Fruit fly (Drosophila melanogaster) whole organism, embryonic: Measurements from ENCODE around the gene Taf6.

ENCODE experiments used
- Antp ChIP-seq: fragments of 200-800 bp; sonication (Bioruptor generic); optimal IDR thresholded peaks from 3 replicates; lab custom pipeline; 2016; ENCODE audit warnings: missing biosample characterization, missing genetic modification characterization
- Awh ChIP-seq: fragments of 200-800 bp; sonication (Bioruptor generic); IDR thresholded peaks from 2 replicates; pipeline ENCODE4, ENCODE4 v1.3.6; 2022; ENCODE audit warnings: missing biosample characterization, missing genetic modification characterization
- B-H2 ChIP-seq: fragments of 200-800 bp; sonication (Bioruptor generic); optimal IDR thresholded peaks from 2 replicates; lab custom pipeline; 2018; ENCODE audit warnings: missing biosample characterization, mild to moderate bottlenecking, missing genetic modification characterization
- CG11504 ChIP-seq: fragments of 200-800 bp; sonication (Bioruptor generic); optimal IDR thresholded peaks from 3 replicates; lab custom pipeline; 2019; ENCODE audit warnings: missing biosample characterization, mild to moderate bottlenecking, missing genetic modification characterization, moderate library complexity
- CG12299 ChIP-seq: fragments of 200-800 bp; sonication (Bioruptor generic); optimal IDR thresholded peaks from 2 replicates; lab custom pipeline; 2018; ENCODE audit warnings: missing biosample characterization, mild to moderate bottlenecking, missing genetic modification characterization
- CG1529 ChIP-seq: fragments of 200-800 bp; sonication (Bioruptor generic); optimal IDR thresholded peaks from 3 replicates; lab custom pipeline; 2018; ENCODE audit warnings: missing biosample characterization, missing genetic modification characterization
- CG15514 ChIP-seq: fragments of 200-800 bp; sonication (Bioruptor generic); optimal IDR thresholded peaks from 3 replicates; lab custom pipeline; 2017; ENCODE audit warnings: missing biosample characterization, missing genetic modification characterization, mild to moderate bottlenecking, moderate library complexity, missing genetic modification reagents
- CG16813 ChIP-seq: fragments of 200-800 bp; sonication (Bioruptor generic); IDR thresholded peaks from 3 replicates; pipeline ENCODE4 v1.3.6; 2022; ENCODE audit warnings: missing biosample characterization, missing genetic modification characterization; ENCODE audit not compliant: partially characterized antibody
- CG16863 ChIP-seq: fragments of 200-800 bp; sonication (Bioruptor generic); optimal IDR thresholded peaks from 3 replicates; lab custom pipeline; 2016; ENCODE audit warnings: missing biosample characterization, missing genetic modification characterization
- CG17385 ChIP-seq: fragments of 200-800 bp; sonication (Bioruptor generic); optimal IDR thresholded peaks from 3 replicates; lab custom pipeline; 2018; ENCODE audit warnings: missing biosample characterization, mild to moderate bottlenecking, missing genetic modification characterization
- CG17829 ChIP-seq: fragments of 200-800 bp; optimal IDR thresholded peaks from 2 replicates; lab custom pipeline; 2019; ENCODE audit warnings: missing biosample characterization, mild to moderate bottlenecking, missing genetic modification characterization, moderate library complexity
- CG18262 ChIP-seq: fragments of 200-800 bp; optimal IDR thresholded peaks from 3 replicates; lab custom pipeline; 2019; ENCODE audit warnings: missing biosample characterization, mild to moderate bottlenecking, missing genetic modification characterization, moderate library complexity
- CG2712 ChIP-seq: fragments of 200-800 bp; optimal IDR thresholded peaks from 3 replicates; lab custom pipeline; 2019; ENCODE audit warnings: missing biosample characterization, mild to moderate bottlenecking, missing genetic modification characterization, moderate library complexity
- CG3065 ChIP-seq: fragments of 200-800 bp; sonication (Bioruptor generic); optimal IDR thresholded peaks from 2 replicates; lab custom pipeline; 2016; ENCODE audit warnings: missing biosample characterization, missing genetic modification characterization
- CG4424 ChIP-seq: fragments of 200-800 bp; sonication (Bioruptor generic); optimal IDR thresholded peaks from 3 replicates; lab custom pipeline; 2016; ENCODE audit warnings: missing biosample characterization, missing genetic modification characterization
- CG6683 ChIP-seq: fragments of 200-800 bp; sonication (Bioruptor generic); optimal IDR thresholded peaks from 2 replicates; lab custom pipeline; 2017; ENCODE audit warnings: missing biosample characterization, mild to moderate bottlenecking, missing genetic modification characterization, missing genetic modification reagents
- CG7839 ChIP-seq: fragments of 200-800 bp; sonication (Bioruptor generic); optimal IDR thresholded peaks from 3 replicates; lab custom pipeline; 2018; ENCODE audit warnings: missing biosample characterization, mild to moderate bottlenecking, missing genetic modification characterization, moderate library complexity
- CG8089 ChIP-seq: fragments of 200-800 bp; sonication (Bioruptor generic); optimal IDR thresholded peaks from 3 replicates; lab custom pipeline; 2016; ENCODE audit warnings: missing biosample characterization, missing genetic modification characterization
- CG8281 ChIP-seq: fragments of 200-800 bp; sonication (Bioruptor generic); optimal IDR thresholded peaks from 2 replicates; lab custom pipeline; 2018; ENCODE audit warnings: missing biosample characterization, mild to moderate bottlenecking, missing genetic modification characterization, moderate library complexity
- CG8388 ChIP-seq: fragments of 200-800 bp; sonication (Bioruptor generic); optimal IDR thresholded peaks from 2 replicates; lab custom pipeline; 2019; ENCODE audit warnings: missing biosample characterization, mild to moderate bottlenecking, missing genetic modification characterization, moderate library complexity
- CG8924 ChIP-seq: fragments of 200-800 bp; optimal IDR thresholded peaks from 3 replicates; lab custom pipeline; 2019; ENCODE audit warnings: missing biosample characterization, mild to moderate bottlenecking, missing genetic modification characterization, moderate library complexity
- CG9215 ChIP-seq: fragments of 200-800 bp; sonication (Bioruptor generic); IDR thresholded peaks from 2 replicates; pipeline ENCODE4 v1.3.6; 2022; ENCODE audit warnings: missing biosample characterization, missing genetic modification characterization
- CG9932 ChIP-seq: fragments of 200-800 bp; sonication (Bioruptor generic); IDR thresholded peaks from 2 replicates; pipeline ENCODE4 v1.3.6; 2022; ENCODE audit warnings: missing biosample characterization, missing genetic modification characterization
- Camta ChIP-seq: fragments of 200-800 bp; sonication (Bioruptor generic); optimal IDR thresholded peaks from 2 replicates; lab custom pipeline; 2016; ENCODE audit warnings: missing biosample characterization, missing genetic modification characterization
- Chrac-16 ChIP-seq: fragments of 200-800 bp; sonication (Bioruptor generic); optimal IDR thresholded peaks from 3 replicates; lab custom pipeline; 2016; ENCODE audit warnings: missing biosample characterization, missing genetic modification characterization
- CrebB ChIP-seq: fragments of 200-800 bp; sonication (Bioruptor generic); optimal IDR thresholded peaks from 3 replicates; lab custom pipeline; 2018; ENCODE audit warnings: missing biosample characterization, mild to moderate bottlenecking, missing genetic modification characterization
- D19A ChIP-seq: fragments of 200-800 bp; optimal IDR thresholded peaks from 3 replicates; lab custom pipeline; 2019; ENCODE audit warnings: missing biosample characterization, mild to moderate bottlenecking, missing genetic modification characterization, moderate library complexity
- Dfd ChIP-seq, 2 experiments: fragments of >200 bp; optimal IDR thresholded peaks; 2 replicates each; lab custom pipeline; 2017; ENCODE audit warnings: missing biosample characterization in 2 of 2, missing genetic modification characterization in 2 of 2
- Hmx ChIP-seq: fragments of 200-800 bp; sonication (Bioruptor generic); optimal IDR thresholded peaks from 2 replicates; lab custom pipeline; 2016; ENCODE audit warnings: missing biosample characterization, missing genetic modification characterization
- Lpt ChIP-seq: fragments of >200 bp; optimal IDR thresholded peaks from 2 replicates; lab custom pipeline; 2018; ENCODE audit warnings: missing biosample characterization, missing genetic modification characterization
- Myb ChIP-seq: fragments of 200-800 bp; sonication (Bioruptor generic); optimal IDR thresholded peaks from 2 replicates; lab custom pipeline; 2016; ENCODE audit warnings: missing biosample characterization, missing genetic modification characterization
- Nf-YC ChIP-seq: fragments of 200-800 bp; optimal IDR thresholded peaks from 3 replicates; lab custom pipeline; 2019; ENCODE audit warnings: missing biosample characterization, mild to moderate bottlenecking, missing genetic modification characterization, moderate library complexity
- PHDP ChIP-seq: fragments of 200-800 bp; sonication (Bioruptor generic); optimal IDR thresholded peaks from 3 replicates; lab custom pipeline; 2018; ENCODE audit warnings: missing biosample characterization, mild to moderate bottlenecking, missing genetic modification characterization, moderate library complexity
- Usf ChIP-seq: fragments of 200-800 bp; sonication (Bioruptor generic); optimal IDR thresholded peaks from 2 replicates; lab custom pipeline; 2017; ENCODE audit warnings: missing genotype, missing biosample characterization, missing genetic modification characterization
- al ChIP-seq: fragments of 200-800 bp; sonication (Bioruptor generic); IDR thresholded peaks from 2 replicates; pipeline ENCODE4 v1.3.6; 2022; ENCODE audit warnings: missing biosample characterization, missing genetic modification characterization
- bbx ChIP-seq: fragments of 200-800 bp; sonication (Bioruptor generic); IDR thresholded peaks from 2 replicates; pipeline ENCODE4 v1.3.6; 2022; ENCODE audit warnings: missing biosample characterization, missing genetic modification characterization; ENCODE audit not compliant: partially characterized antibody
- caup ChIP-seq: fragments of 200-800 bp; sonication (Bioruptor generic); optimal IDR thresholded peaks from 3 replicates; lab custom pipeline; 2017; ENCODE audit warnings: missing biosample characterization, mild to moderate bottlenecking, missing genetic modification characterization, moderate library complexity; ENCODE audit not compliant: severe bottlenecking
- cg ChIP-seq: fragments of 200-800 bp; sonication (Bioruptor generic); optimal IDR thresholded peaks from 3 replicates; lab custom pipeline; 2019; ENCODE audit warnings: missing biosample characterization, mild to moderate bottlenecking, missing genetic modification characterization, moderate library complexity
- ci ChIP-seq: fragments of 200-800 bp; sonication (Bioruptor generic); IDR thresholded peaks from 3 replicates; pipeline ENCODE4 v1.3.6; 2022; ENCODE audit warnings: missing biosample characterization, missing genetic modification characterization
- croc ChIP-seq: fragments of 200-800 bp; sonication (Bioruptor generic); conservative IDR thresholded peaks from 3 replicates; pipeline ENCODE4 v1.3.6; 2022; ENCODE audit warnings: missing biosample characterization, missing genetic modification characterization
- dm ChIP-seq: fragments of 200-800 bp; sonication (Bioruptor generic); optimal IDR thresholded peaks from 3 replicates; lab custom pipeline; 2016; ENCODE audit warnings: missing biosample characterization, missing genetic modification characterization
- gro ChIP-seq: fragments of 200-800 bp; sonication (Bioruptor generic); optimal IDR thresholded peaks from 2 replicates; lab custom pipeline; 2016; ENCODE audit warnings: missing biosample characterization, missing genetic modification characterization
- lbe ChIP-seq: fragments of 200-800 bp; sonication (Bioruptor generic); optimal IDR thresholded peaks from 2 replicates; lab custom pipeline; 2016; ENCODE audit warnings: missing biosample characterization, mild to moderate bottlenecking, missing genetic modification characterization
- org-1 ChIP-seq: fragments of 200-800 bp; sonication (Bioruptor generic); optimal IDR thresholded peaks from 2 replicates; lab custom pipeline; 2017; ENCODE audit warnings: missing biosample characterization, missing genetic modification characterization
- pros ChIP-seq: fragments of 200-800 bp; sonication (Bioruptor generic); optimal IDR thresholded peaks from 3 replicates; lab custom pipeline; 2019; ENCODE audit warnings: missing biosample characterization, mild to moderate bottlenecking, missing genetic modification characterization, moderate library complexity
- psq ChIP-seq: fragments of 200-800 bp; sonication (Bioruptor generic); optimal IDR thresholded peaks from 2 replicates; lab custom pipeline; 2017; ENCODE audit warnings: missing biosample characterization, missing genetic modification characterization
- scrt ChIP-seq: fragments of 200-800 bp; sonication (Bioruptor generic); optimal IDR thresholded peaks from 2 replicates; lab custom pipeline; 2018; ENCODE audit warnings: missing biosample characterization, mild to moderate bottlenecking, missing genetic modification characterization, moderate library complexity
- sqz ChIP-seq: fragments of 200-800 bp; sonication (Bioruptor generic); optimal IDR thresholded peaks from 3 replicates; lab custom pipeline; 2018; ENCODE audit warnings: missing biosample characterization, mild to moderate bottlenecking, missing genetic modification characterization
- sug ChIP-seq: fragments of 200-800 bp; optimal IDR thresholded peaks from 2 replicates; lab custom pipeline; 2019; ENCODE audit warnings: missing biosample characterization, mild to moderate bottlenecking, missing genetic modification characterization, moderate library complexity
- tap ChIP-seq: fragments of 200-800 bp; optimal IDR thresholded peaks from 3 replicates; lab custom pipeline; 2019; ENCODE audit warnings: missing biosample characterization, mild to moderate bottlenecking, missing genetic modification characterization, moderate library complexity
- unpg ChIP-seq: fragments of 200-800 bp; sonication (Bioruptor generic); optimal IDR thresholded peaks from 3 replicates; lab custom pipeline; 2018; ENCODE audit warnings: missing biosample characterization, mild to moderate bottlenecking, missing genetic modification characterization, moderate library complexity
- vfl ChIP-seq: fragments of 200-800 bp; sonication (Bioruptor generic); optimal IDR thresholded peaks from 2 replicates; lab custom pipeline; 2016; ENCODE audit warnings: missing biosample characterization, missing genetic modification characterization

Gene Taf6

dm6 chr3L:19561745-19562144 lies 37.1 kb upstream of the Taf6 start:
- TF ChIP-seq lbe (GFP tag; lab: Kevin White, UChicago) = peak; percentile 27
- TF ChIP-seq Lpt (GFP tag; lab: Kevin White, UChicago) = no peak
- no peak for TF ChIP-seq caup
- peak; percentile 33 for TF ChIP-seq scrt (GFP tag; lab: Kevin White, UChicago)
- TF ChIP-seq CG1529 (GFP tag; lab: Kevin White, UChicago) = no peak
- no peak for TF ChIP-seq vfl (GFP tag; lab: Kevin White, UChicago)
- no peak for TF ChIP-seq CrebB (tag; lab: Kevin White, UChicago)
- TF ChIP-seq CG8281 (tag; lab: Kevin White, UChicago) = no peak
- TF ChIP-seq Myb (GFP tag; lab: Kevin White, UChicago) = no peak
- TF ChIP-seq D19A (tag; lab: Kevin White, UChicago) = no peak
- TF ChIP-seq Nf-YC (tag; lab: Kevin White, UChicago) = no peak
- TF ChIP-seq CG8388 (GFP tag; lab: Kevin White, UChicago) = no peak
- no peak for TF ChIP-seq Antp (GFP tag; lab: Kevin White, UChicago)
- no peak for TF ChIP-seq CG8089
- no peak for TF ChIP-seq bbx (GFP tag; lab: Robert Waterston, UW)
- TF ChIP-seq CG11504 = peak; percentile 60
- no peak for TF ChIP-seq croc
- peak; percentile 54 for TF ChIP-seq unpg (GFP tag; lab: Kevin White, UChicago)
- TF ChIP-seq Camta (GFP tag; lab: Kevin White, UChicago) = no peak
- TF ChIP-seq org-1 (GFP tag; lab: Kevin White, UChicago) = peak; percentile 13
- peak; percentile 51 for TF ChIP-seq Hmx (GFP tag; lab: Kevin White, UChicago)
- peak; percentile 40 for TF ChIP-seq CG9932
- TF ChIP-seq cg (GFP tag; lab: Kevin White, UChicago) = no peak
- TF ChIP-seq psq (GFP tag; lab: Kevin White, UChicago) = no peak
- TF ChIP-seq PHDP (tag; lab: Kevin White, UChicago) = peak; percentile 18
- TF ChIP-seq ci (GFP tag; lab: Robert Waterston, UW) = no peak
- TF ChIP-seq B-H2 = no peak
- TF ChIP-seq CG9215 = no peak
- TF ChIP-seq CG12299 = no peak
- TF ChIP-seq CG8924 = peak; percentile 1
- TF ChIP-seq CG15514 = peak; percentile 23
- peak; percentile 45 for TF ChIP-seq CG2712 (tag; lab: Kevin White, UChicago)
- TF ChIP-seq Usf = peak; percentile 22
- TF ChIP-seq CG7839 (tag; lab: Kevin White, UChicago) = peak; percentile 30
- TF ChIP-seq CG16813 (GFP tag; lab: Robert Waterston, UW) = no peak
- no peak for TF ChIP-seq CG17829 (tag; lab: Kevin White, UChicago)
- TF ChIP-seq gro = peak; percentile 6
- TF ChIP-seq CG17385 = peak; percentile 6
- no peak for TF ChIP-seq CG16863 (GFP tag; lab: Kevin White, UChicago)
- TF ChIP-seq tap (tag; lab: Kevin White, UChicago) = no peak
- TF ChIP-seq Chrac-16 (GFP tag; lab: Kevin White, UChicago) = no peak
- no peak for TF ChIP-seq sug (tag; lab: Kevin White, UChicago)
- TF ChIP-seq Dfd (GFP tag; optimal IDR thresholded peaks at IDR 0.05; lab: Kevin White, UChicago) = no peak
- peak; percentile 32 for TF ChIP-seq CG18262 (tag; lab: Kevin White, UChicago)
- no peak for TF ChIP-seq pros
- TF ChIP-seq Awh (GFP tag; lab: Robert Waterston, UW) = no peak
- TF ChIP-seq sqz = peak; percentile 6
- no peak for TF ChIP-seq dm
- TF ChIP-seq CG4424 (GFP tag; lab: Kevin White, UChicago) = no peak
- TF ChIP-seq CG3065 (GFP tag; lab: Kevin White, UChicago) = no peak
- TF ChIP-seq CG6683 (GFP tag; lab: Kevin White, UChicago) = no peak
- peak; percentile 45 for TF ChIP-seq al
